Worm (Caenorhabditis elegans) whole organism, late embryonic: Measurements from ENCODE around the gene glb-29.

Experiments
- C08G9.2 ChIP-seq: sonication (generic microtip); optimal IDR thresholded peaks from 2 replicates; lab custom pipeline; 2016; ENCODE audit warnings: mild to moderate bottlenecking, missing genetic modification characterization, moderate library complexity, missing compliant biosample characterization
- C38D4.7 ChIP-seq: fragments of 200-800 bp; sonication (Bioruptor generic); optimal IDR thresholded peaks from 2 replicates; lab custom pipeline; 2018; ENCODE audit warnings: mild to moderate bottlenecking, missing genetic modification characterization, moderate library complexity, missing compliant biosample characterization
- K02D7.2 ChIP-seq: sonication (generic microtip); optimal IDR thresholded peaks from 2 replicates; lab custom pipeline; 2017; ENCODE audit warnings: mild to moderate bottlenecking, missing genetic modification characterization, missing compliant biosample characterization
- Y22D7AL.16 ChIP-seq: sonication (generic microtip); optimal IDR thresholded peaks from 2 replicates; lab custom pipeline; 2016; ENCODE audit warnings: missing genetic modification characterization, missing compliant biosample characterization
- ahr-1 ChIP-seq: sonication (generic microtip); optimal IDR thresholded peaks from 2 replicates; lab custom pipeline; 2016; ENCODE audit warnings: missing genetic modification characterization, missing compliant biosample characterization
- ama-1 ChIP-seq: fragments of 150-350 bp; optimal IDR thresholded peaks from 2 replicates; lab custom pipeline; 2014
- ceh-14 ChIP-seq: sonication (generic microtip); optimal IDR thresholded peaks from 2 replicates; lab custom pipeline; 2016; ENCODE audit warnings: missing genotype, missing genetic modification characterization, missing compliant biosample characterization
- ceh-18 ChIP-seq: sonication (generic microtip); optimal IDR thresholded peaks from 2 replicates; lab custom pipeline; 2016; ENCODE audit warnings: missing genetic modification characterization, missing compliant biosample characterization
- ceh-2 ChIP-seq: sonication (generic microtip); optimal IDR thresholded peaks from 2 replicates; lab custom pipeline; 2016; ENCODE audit warnings: missing genotype, missing genetic modification characterization, missing compliant biosample characterization
- ceh-30 ChIP-seq: fragments of 150-350 bp; optimal IDR thresholded peaks from 2 replicates; lab custom pipeline; 2014; ENCODE audit warnings: missing biosample characterization, missing genetic modification characterization
- ceh-31 ChIP-seq: sonication (generic microtip); optimal IDR thresholded peaks from 2 replicates; lab custom pipeline; 2016; ENCODE audit warnings: missing genetic modification characterization, missing compliant biosample characterization
- ceh-45 ChIP-seq: fragments of 200-800 bp; sonication (Bioruptor generic); IDR thresholded peaks from 2 replicates; pipeline ENCODE4 v1.3.6; 2022; ENCODE audit warnings: missing genetic modification reagents, missing genetic modification characterization, missing compliant biosample characterization
- ceh-48 ChIP-seq: sonication (generic microtip); optimal IDR thresholded peaks from 2 replicates; lab custom pipeline; 2016; ENCODE audit warnings: missing genetic modification characterization, inconsistent platforms, missing compliant biosample characterization
- ceh-6 ChIP-seq: fragments of 200-800 bp; sonication (Bioruptor generic); optimal IDR thresholded peaks from 2 replicates; lab custom pipeline; 2018; ENCODE audit warnings: mild to moderate bottlenecking, missing genetic modification characterization, missing compliant biosample characterization
- ceh-9 ChIP-seq: sonication (generic microtip); optimal IDR thresholded peaks from 2 replicates; lab custom pipeline; 2016; ENCODE audit warnings: mild to moderate bottlenecking, missing genetic modification characterization, inconsistent platforms, missing compliant biosample characterization
- che-1 ChIP-seq: sonication (generic microtip); optimal IDR thresholded peaks from 2 replicates; lab custom pipeline; 2016; ENCODE audit warnings: mild to moderate bottlenecking, missing genetic modification characterization, missing compliant biosample characterization
- dmd-4 ChIP-seq: sonication (generic microtip); optimal IDR thresholded peaks from 2 replicates; lab custom pipeline; 2016; ENCODE audit warnings: borderline replicate concordance, missing genetic modification characterization, missing compliant biosample characterization
- dve-1 ChIP-seq: sonication (generic microtip); optimal IDR thresholded peaks from 2 replicates; lab custom pipeline; 2017; ENCODE audit warnings: antibody characterized with exemption, mild to moderate bottlenecking, missing genetic modification characterization, missing compliant biosample characterization
- elt-2 ChIP-seq: sonication (generic microtip); optimal IDR thresholded peaks from 2 replicates; lab custom pipeline; 2016; ENCODE audit warnings: missing genetic modification reagents, missing genetic modification characterization, missing compliant biosample characterization
- elt-4 ChIP-seq: sonication (generic microtip); optimal IDR thresholded peaks from 2 replicates; lab custom pipeline; 2016; ENCODE audit warnings: missing genetic modification characterization, missing compliant biosample characterization
- ets-4 ChIP-seq: sonication (generic microtip); optimal IDR thresholded peaks from 2 replicates; lab custom pipeline; 2016; ENCODE audit warnings: missing genetic modification characterization, missing compliant biosample characterization
- eyg-1 ChIP-seq: sonication (generic microtip); optimal IDR thresholded peaks from 2 replicates; lab custom pipeline; 2016; ENCODE audit warnings: missing genotype, missing genetic modification characterization, missing compliant biosample characterization
- fax-1 ChIP-seq: sonication (generic microtip); optimal IDR thresholded peaks from 2 replicates; lab custom pipeline; 2016; ENCODE audit warnings: missing genotype, missing genetic modification characterization, missing compliant biosample characterization
- fkh-10 ChIP-seq: fragments of 150-350 bp; optimal IDR thresholded peaks from 2 replicates; lab custom pipeline; 2014; ENCODE audit warnings: missing biosample characterization, missing genetic modification reagents, missing genetic modification characterization
- fkh-6 ChIP-seq: sonication (generic microtip); optimal IDR thresholded peaks from 2 replicates; lab custom pipeline; 2016; ENCODE audit warnings: missing genetic modification characterization, missing compliant biosample characterization
- gmeb-2 ChIP-seq: sonication (generic microtip); optimal IDR thresholded peaks from 2 replicates; lab custom pipeline; 2016; ENCODE audit warnings: missing genetic modification characterization, inconsistent platforms, missing compliant biosample characterization
- hlh-30 ChIP-seq: sonication (generic microtip); optimal IDR thresholded peaks from 2 replicates; lab custom pipeline; 2017; ENCODE audit warnings: antibody characterized with exemption, missing genetic modification characterization, missing compliant biosample characterization; ENCODE audit not compliant: insufficient read depth
- hlh-6 ChIP-seq: sonication (generic microtip); optimal IDR thresholded peaks from 2 replicates; lab custom pipeline; 2016; ENCODE audit warnings: missing genotype, missing genetic modification characterization, missing compliant biosample characterization
- hlh-8 ChIP-seq: sonication (generic microtip); optimal IDR thresholded peaks from 2 replicates; lab custom pipeline; 2016; ENCODE audit warnings: missing genotype, missing genetic modification characterization, missing compliant biosample characterization
- lim-6 ChIP-seq: sonication (generic microtip); optimal IDR thresholded peaks from 2 replicates; lab custom pipeline; 2016; ENCODE audit warnings: missing genetic modification characterization, missing compliant biosample characterization
- lin-11 ChIP-seq: fragments of 200-800 bp; sonication (Bioruptor generic); optimal IDR thresholded peaks from 2 replicates; lab custom pipeline; 2018; ENCODE audit warnings: mild to moderate bottlenecking, missing genetic modification characterization, missing compliant biosample characterization
- mec-3 ChIP-seq: sonication (generic microtip); optimal IDR thresholded peaks from 2 replicates; lab custom pipeline; 2016; ENCODE audit warnings: borderline replicate concordance, missing genetic modification characterization, missing compliant biosample characterization
- nfya-1 ChIP-seq: sonication (generic microtip); optimal IDR thresholded peaks from 2 replicates; lab custom pipeline; 2017; ENCODE audit warnings: missing genetic modification characterization, mild to moderate bottlenecking, missing compliant biosample characterization, antibody characterized with exemption, moderate library complexity
- nhr-11 ChIP-seq: fragments of 150-350 bp; optimal IDR thresholded peaks from 2 replicates; lab custom pipeline; 2014; ENCODE audit warnings: missing biosample characterization, missing genetic modification characterization
- nhr-232 ChIP-seq: sonication (generic microtip); optimal IDR thresholded peaks from 2 replicates; lab custom pipeline; 2016; ENCODE audit warnings: missing genetic modification characterization, missing compliant biosample characterization
- npax-4 ChIP-seq: sonication (generic microtip); optimal IDR thresholded peaks from 2 replicates; lab custom pipeline; 2016; ENCODE audit warnings: missing genetic modification characterization, missing compliant biosample characterization
- odd-2 ChIP-seq: sonication (generic microtip); optimal IDR thresholded peaks from 2 replicates; lab custom pipeline; 2017; ENCODE audit warnings: antibody characterized with exemption, mild to moderate bottlenecking, missing genetic modification characterization, missing compliant biosample characterization
- pag-3 ChIP-seq: sonication (generic microtip); optimal IDR thresholded peaks from 2 replicates; lab custom pipeline; 2016; ENCODE audit warnings: missing compliant biosample characterization, missing genetic modification characterization, borderline replicate concordance
- pax-1 ChIP-seq: fragments of 150-350 bp; optimal IDR thresholded peaks from 2 replicates; lab custom pipeline; 2014; ENCODE audit warnings: missing biosample characterization, missing genetic modification characterization
- pha-2 ChIP-seq: sonication (generic microtip); optimal IDR thresholded peaks from 2 replicates; lab custom pipeline; 2017; ENCODE audit warnings: mild to moderate bottlenecking, missing genetic modification characterization, missing compliant biosample characterization
- pha-4 ChIP-seq: fragments of 150-350 bp; optimal IDR thresholded peaks from 2 replicates; lab custom pipeline; 2018; ENCODE audit warnings: missing biosample characterization, missing genetic modification reagents, missing genetic modification characterization
- pros-1 ChIP-seq: fragments of 150-350 bp; optimal IDR thresholded peaks from 2 replicates; lab custom pipeline; 2014; ENCODE audit warnings: missing biosample characterization, missing genetic modification reagents, missing genetic modification characterization
- ref-2 ChIP-seq: sonication (generic microtip); optimal IDR thresholded peaks from 2 replicates; lab custom pipeline; 2016; ENCODE audit warnings: missing genetic modification characterization, missing compliant biosample characterization
- rnt-1 ChIP-seq: sonication (generic microtip); optimal IDR thresholded peaks from 2 replicates; lab custom pipeline; 2016; ENCODE audit warnings: missing genetic modification characterization, missing compliant biosample characterization
- tbx-2 ChIP-seq: sonication (generic microtip); optimal IDR thresholded peaks from 2 replicates; lab custom pipeline; 2016; ENCODE audit warnings: missing genetic modification characterization, missing compliant biosample characterization
- ttx-3 ChIP-seq: sonication (generic microtip); optimal IDR thresholded peaks from 2 replicates; lab custom pipeline; 2016; ENCODE audit warnings: missing genetic modification reagents, missing genetic modification characterization, missing compliant biosample characterization
- unc-3 ChIP-seq, 2 experiments: fragments of 200-800 bp in 1 of 2; sonication (Bioruptor generic) in 1 of 2; sonication (generic microtip) in 1 of 2; conservative IDR thresholded peaks in 1 of 2; optimal IDR thresholded peaks in 1 of 2; 2 replicates each; pipeline versions ENCODE4 v1.3.6 to Lab custom; 2016 to 2022; ENCODE audit warnings: missing compliant biosample characterization in 2 of 2, missing genetic modification characterization in 2 of 2, missing genetic modification reagents in 1 of 2
- unc-42 ChIP-seq: sonication (generic microtip); optimal IDR thresholded peaks from 2 replicates; lab custom pipeline; 2016; ENCODE audit warnings: missing genotype, missing genetic modification characterization, missing compliant biosample characterization
- unc-55 ChIP-seq: sonication (generic microtip); optimal IDR thresholded peaks from 2 replicates; lab custom pipeline; 2017; ENCODE audit warnings: missing biosample characterization, missing genetic modification reagents, missing genetic modification characterization
- unc-86 ChIP-seq: sonication (generic microtip); optimal IDR thresholded peaks from 2 replicates; lab custom pipeline; 2016; ENCODE audit warnings: missing genetic modification characterization, missing compliant biosample characterization
- ztf-16 ChIP-seq: sonication (generic microtip); optimal IDR thresholded peaks from 2 replicates; lab custom pipeline; 2017; ENCODE audit warnings: missing genetic modification characterization, missing compliant biosample characterization

The glb-29 gene

DNA sequence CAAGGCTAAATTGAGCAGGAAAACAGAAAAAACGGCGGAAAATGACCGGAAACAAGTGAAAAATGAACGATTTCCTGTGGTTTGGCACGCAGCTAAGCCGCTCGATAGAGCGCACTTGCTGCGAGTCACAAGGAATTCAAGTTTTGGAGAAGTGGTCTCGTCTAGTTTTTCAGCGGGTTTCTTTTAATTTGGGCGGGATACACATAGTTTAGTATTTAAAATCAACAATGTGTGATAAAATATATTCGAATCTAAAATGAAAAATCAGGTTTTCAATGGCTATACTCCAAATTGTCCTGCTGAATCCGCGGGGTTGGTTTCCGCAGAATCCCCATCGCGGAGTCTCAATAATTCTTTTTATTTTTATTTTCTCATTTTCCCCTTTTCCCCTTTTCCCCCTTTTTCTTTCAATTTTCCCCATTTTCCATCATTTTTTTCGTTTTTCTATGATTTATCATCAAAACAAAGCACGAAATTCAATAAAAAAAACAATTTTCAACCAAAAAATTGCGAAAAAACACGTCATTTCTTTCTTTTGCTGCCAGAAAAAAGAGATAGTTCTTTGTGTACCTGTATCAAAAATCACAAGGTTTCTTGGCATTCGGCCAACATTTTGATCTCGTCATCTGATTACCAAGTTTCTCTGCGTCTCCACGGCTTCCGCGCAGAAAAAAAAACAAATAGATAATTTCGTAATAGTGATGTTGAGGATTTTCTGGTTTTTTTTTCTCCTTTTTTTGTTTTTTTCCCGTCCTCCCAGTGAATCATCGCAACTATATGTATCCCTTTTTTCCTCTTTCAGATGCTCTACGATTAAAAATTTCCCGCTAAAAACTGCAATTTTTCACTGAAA, 33.5 kb downstream of the glb-29 start, which contains the start of gene ippk-1:
ippk-1 (plus strand) TSS at position 803 of the 853 bp plus-strand sequence.
- TF ChIP-seq ceh-2 (tag; lab: Kevin White, UChicago) (peak; percentile 97), ceh-9 (tag; lab: Kevin White, UChicago) (no peak), eyg-1 (tag; lab: Kevin White, UChicago) (peak; percentile 54), hlh-8 (tag; lab: Kevin White, UChicago) (peak; percentile 95), ceh-30 (tag; lab: Kevin White, UChicago) (no peak), nhr-11 (no peak), unc-55 (GFP tag; lab: Kevin White, UChicago) (peak; percentile 22), ahr-1 (tag; lab: Kevin White, UChicago) (peak; percentile 92), pha-2 (peak; percentile 35), ref-2 (tag; lab: Kevin White, UChicago) (peak; percentile 98), ceh-6 (no peak), K02D7.2 (tag; lab: Kevin White, UChicago) (peak; percentile 53), gmeb-2 (peak; percentile 6), fax-1 (peak; percentile 94), pax-1 (tag; lab: Kevin White, UChicago) (no peak), fkh-10 (GFP tag; lab: Kevin White, UChicago) (no peak), C38D4.7 (GFP tag; lab: Kevin White, UChicago) (peak; percentile 54), hlh-30 (peak; percentile 41), nhr-232 (no peak), nfya-1 (tag; lab: Kevin White, UChicago) (peak; percentile 25), pag-3 (tag; lab: Kevin White, UChicago) (peak; percentile 92), npax-4 (no peak), ttx-3 (peak; percentile 72), odd-2 (tag; lab: Kevin White, UChicago) (no peak), Y22D7AL.16 (tag; lab: Kevin White, UChicago) (peak; percentile 42), ceh-45 (GFP tag; lab: Robert Waterston, UW) (no peak), ets-4 (tag; lab: Kevin White, UChicago) (peak; percentile 95), rnt-1 (tag; lab: Kevin White, UChicago) (peak; percentile 98), unc-42 (peak; percentile 93), elt-2 (tag; lab: Kevin White, UChicago) (peak; percentile 90), mec-3 (tag; lab: Kevin White, UChicago) (peak; percentile 95), hlh-6 (tag; lab: Kevin White, UChicago) (peak; percentile 61), pros-1 (tag; lab: Kevin White, UChicago) (no peak), unc-3 (GFP tag; conservative IDR thresholded peaks at IDR 0.05; lab: Robert Waterston, UW) (peak; percentile 55; the same call in 1 of the 2 replicates), unc-3 (tag; optimal IDR thresholded peaks at IDR 0.05; lab: Kevin White, UChicago) (peak; percentile 26), dmd-4 (tag; lab: Kevin White, UChicago) (peak; percentile 77), ceh-18 (tag; lab: Kevin White, UChicago) (peak; percentile 70), C08G9.2 (peak; percentile 96), pha-4 (tag; lab: Kevin White, UChicago) (no peak), fkh-6 (peak; percentile 67), ceh-31 (peak; percentile 99), elt-4 (tag; lab: Kevin White, UChicago) (peak; percentile 69), ztf-16 (peak; percentile 77), unc-86 (peak; percentile 80), ceh-14 (tag; lab: Kevin White, UChicago) (peak; percentile 96), che-1 (tag; lab: Kevin White, UChicago) (peak; percentile 48), ceh-48 (tag; lab: Kevin White, UChicago) (no peak), tbx-2 (tag; lab: Kevin White, UChicago) (peak; percentile 97), lin-11 (tag; lab: Kevin White, UChicago) (peak; percentile 19), ama-1 (lab: Kevin White, UChicago) (no peak), lim-6 (tag; lab: Kevin White, UChicago) (peak; percentile 97), dve-1 (tag; lab: Kevin White, UChicago) (no peak)
